Fruit fly (Drosophila melanogaster): ENCODE measurements around the gene CG42827.

CG42827 gene

dm6 chr3R:23363515-23364124, 9.1 kb upstream of the CG42827 start, which contains the start of gene CG4408:
TSS of gene CG4408 (minus strand) at chr3R:23363574.
- TF ChIP-seq CTCF (optimal IDR thresholded peaks at IDR 0.05) = no peak
- TF ChIP-seq CG8478 (optimal IDR thresholded peaks at IDR 0.05) = no peak

dm6 chr3R:23365028-23365427, 7.7 kb upstream of the CG42827 start:
- TF ChIP-seq CTCF (optimal IDR thresholded peaks at IDR 0.05) = no peak
- TF ChIP-seq CG8478 (optimal IDR thresholded peaks at IDR 0.05) = no peak

- TF ChIP-seq CG8478 (optimal IDR thresholded peaks at IDR 0.05) (no peak), CTCF (optimal IDR thresholded peaks at IDR 0.05) (no peak)
Measured at dm6 chr3R:23367540-23367939, 5.2 kb upstream of the CG42827 start.

- no peak for TF ChIP-seq CG8478 (optimal IDR thresholded peaks at IDR 0.05)
- no peak for TF ChIP-seq CTCF (optimal IDR thresholded peaks at IDR 0.05)
Measured at dm6 chr3R:23368235-23368634, 4.5 kb upstream of the CG42827 start.

- TF ChIP-seq CG8478 (optimal IDR thresholded peaks at IDR 0.05) (no peak), CTCF (optimal IDR thresholded peaks at IDR 0.05) (no peak)
Measured at dm6 chr3R:23373403-23373802, 679 bp downstream of the CG42827 start, which contains the start of gene CG42828. TSS of gene CG42828 (plus strand) at chr3R:23373703.

- TF ChIP-seq CG8478 (optimal IDR thresholded peaks at IDR 0.05) (no peak), CTCF (optimal IDR thresholded peaks at IDR 0.05) (no peak)
Measured at dm6 chr3R:23374290-23374689, 1.6 kb downstream of the CG42827 start.

- TF ChIP-seq CTCF (optimal IDR thresholded peaks at IDR 0.05) = no peak
- TF ChIP-seq CG8478 (optimal IDR thresholded peaks at IDR 0.05) = no peak
Measured at dm6 chr3R:23377288-23377687, 4.6 kb downstream of the CG42827 start.

- TF ChIP-seq CG8478 (optimal IDR thresholded peaks at IDR 0.05) (no peak), CTCF (optimal IDR thresholded peaks at IDR 0.05) (no peak)
Measured at dm6 chr3R:23383723-23384122, 11.0 kb downstream of the CG42827 start.

- TF ChIP-seq CG8478 (optimal IDR thresholded peaks at IDR 0.05) = no peak
- TF ChIP-seq CTCF (optimal IDR thresholded peaks at IDR 0.05) = no peak
Measured at dm6 chr3R:23384591-23385260, 12.0 kb downstream of the CG42827 start, which contains the start of gene CG4393. TSS of gene CG4393 (minus strand) at chr3R:23384777.

dm6 chr3R:23386021-23386457, 13.3 kb downstream of the CG42827 start:
- no peak for TF ChIP-seq CG8478 (optimal IDR thresholded peaks at IDR 0.05)
- no peak for TF ChIP-seq CTCF (optimal IDR thresholded peaks at IDR 0.05)

- TF ChIP-seq CG8478 (optimal IDR thresholded peaks at IDR 0.05) = no peak
- TF ChIP-seq CTCF (optimal IDR thresholded peaks at IDR 0.05) = no peak
Measured at dm6 chr3R:23386907-23387306, 14.2 kb downstream of the CG42827 start.

dm6 chr3R:23388798-23389197, 16.1 kb downstream of the CG42827 start, which contains the start of gene CG31515:
TSS of gene CG31515 (minus strand) at chr3R:23388898.
- TF ChIP-seq CTCF (optimal IDR thresholded peaks at IDR 0.05) (no peak), CG8478 (optimal IDR thresholded peaks at IDR 0.05) (no peak)

- no peak for TF ChIP-seq CTCF (optimal IDR thresholded peaks at IDR 0.05)
- TF ChIP-seq CG8478 (optimal IDR thresholded peaks at IDR 0.05) = no peak
Measured at dm6 chr3R:23390769-23391309, 18.1 kb downstream of the CG42827 start.

dm6 chr3R:23392235-23392634, 19.5 kb downstream of the CG42827 start:
- TF ChIP-seq CTCF (optimal IDR thresholded peaks at IDR 0.05) (no peak), CG8478 (optimal IDR thresholded peaks at IDR 0.05) (no peak)

dm6 chr3R:23393507-23393906, 20.8 kb downstream of the CG42827 start:
- TF ChIP-seq CG8478 (optimal IDR thresholded peaks at IDR 0.05) = no peak
- TF ChIP-seq CTCF (optimal IDR thresholded peaks at IDR 0.05) = no peak

- no peak for TF ChIP-seq CG8478 (optimal IDR thresholded peaks at IDR 0.05)
- TF ChIP-seq CTCF (optimal IDR thresholded peaks at IDR 0.05) = no peak
Measured at dm6 chr3R:23395720-23396119, 23.0 kb downstream of the CG42827 start.

Measured in S2 (cell line).